Worm (Caenorhabditis elegans): ENCODE data around the gene snf-10.

Gene snf-10

DNA sequence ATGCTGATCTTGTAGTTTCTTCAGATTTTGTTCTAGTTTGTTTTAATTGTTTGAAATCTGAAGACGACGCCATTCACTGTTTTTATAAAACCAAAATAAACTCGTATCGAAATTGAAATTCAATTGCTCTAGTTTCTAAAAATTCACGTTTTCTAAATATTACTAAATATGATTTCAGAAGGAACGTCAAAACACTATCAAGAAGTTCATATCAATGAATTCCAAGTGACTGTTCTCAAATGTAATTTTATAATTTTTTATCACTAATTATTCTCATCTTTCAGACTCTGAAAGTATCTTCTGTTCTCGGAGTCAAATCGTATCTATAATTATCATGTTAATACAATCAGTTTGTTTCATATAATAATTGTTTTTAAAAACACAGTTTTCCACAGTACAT is at the start of gene snf-10:
snf-10 (minus strand) TSS at position 101 of the 400 bp plus-strand sequence.
- TF ChIP-seq alr-1 (tag; optimal IDR thresholded peaks at IDR 0.05) (no peak), mdl-1 (tag; optimal IDR thresholded peaks at IDR 0.05) (no peak), ama-1 (optimal IDR thresholded peaks at IDR 0.05) (no peak)

DNA sequence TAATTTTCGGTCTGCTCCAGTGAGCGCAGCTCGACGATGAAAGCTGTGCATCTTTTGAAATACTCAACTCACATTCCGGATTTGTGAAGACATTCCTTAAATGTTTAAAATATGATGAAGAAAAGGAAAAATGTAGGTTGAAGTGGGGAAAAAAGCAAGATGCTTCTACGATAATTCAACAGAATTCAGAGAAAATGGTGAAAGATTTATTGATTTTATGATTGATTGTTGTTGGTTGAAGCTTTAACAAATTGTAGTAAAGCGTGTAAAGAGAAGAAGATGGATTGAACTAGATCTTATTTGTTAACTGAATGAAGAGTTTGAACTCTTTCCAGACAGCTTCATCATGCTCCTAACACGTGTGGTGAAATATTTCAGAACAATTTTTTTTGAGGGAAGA is 49.4 kb upstream of the snf-10 start, which contains the start of gene ncx-5:
ncx-5 (minus strand) TSS at position 101 of the 400 bp plus-strand sequence.
- no peak for TF ChIP-seq nhr-12 (tag; optimal IDR thresholded peaks at IDR 0.05)

DNA sequence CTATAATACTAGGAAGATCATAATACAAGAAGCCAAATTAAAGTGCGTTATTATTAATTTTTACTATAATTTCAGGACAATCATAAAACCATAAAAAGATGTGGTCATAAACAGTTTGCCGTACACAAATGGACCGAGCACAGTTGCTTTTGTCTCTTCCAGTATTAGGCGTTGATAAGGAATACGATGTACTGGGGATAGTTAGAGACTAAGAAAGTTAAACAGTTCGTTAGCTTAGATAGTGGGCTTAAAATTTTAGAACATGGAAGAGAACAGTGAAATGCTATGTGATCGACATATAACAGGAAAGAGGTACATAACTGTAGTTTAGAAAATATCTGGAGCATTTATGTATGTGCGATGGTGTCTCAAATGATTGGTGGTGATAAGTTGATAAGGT is 44.8 kb upstream of the snf-10 start:
- TF ChIP-seq sem-4 (tag; optimal IDR thresholded peaks at IDR 0.05), result no peak
- TF ChIP-seq crh-2 (tag; optimal IDR thresholded peaks at IDR 0.05), result peak; percentile 5
- TF ChIP-seq ztf-11 (tag; optimal IDR thresholded peaks at IDR 0.05), result no peak
- TF ChIP-seq skn-1 (tag; optimal IDR thresholded peaks at IDR 0.05), result no peak
- TF ChIP-seq elt-3 (tag; optimal IDR thresholded peaks at IDR 0.05), result no peak
- no peak for TF ChIP-seq dmd-4 (tag; optimal IDR thresholded peaks at IDR 0.05)
- TF ChIP-seq nhr-6 (tag; optimal IDR thresholded peaks at IDR 0.05), result no peak
- TF ChIP-seq nhr-21 (tag; optimal IDR thresholded peaks at IDR 0.05), result no peak
- TF ChIP-seq lin-39 (tag; optimal IDR thresholded peaks at IDR 0.05), result no peak
- TF ChIP-seq fos-1 (tag; optimal IDR thresholded peaks at IDR 0.05), result peak; percentile 57
- TF ChIP-seq F13H6.1 (tag; optimal IDR thresholded peaks at IDR 0.05), result peak; percentile 7
- TF ChIP-seq mbf-1 (tag; optimal IDR thresholded peaks at IDR 0.05), result no peak

DNA sequence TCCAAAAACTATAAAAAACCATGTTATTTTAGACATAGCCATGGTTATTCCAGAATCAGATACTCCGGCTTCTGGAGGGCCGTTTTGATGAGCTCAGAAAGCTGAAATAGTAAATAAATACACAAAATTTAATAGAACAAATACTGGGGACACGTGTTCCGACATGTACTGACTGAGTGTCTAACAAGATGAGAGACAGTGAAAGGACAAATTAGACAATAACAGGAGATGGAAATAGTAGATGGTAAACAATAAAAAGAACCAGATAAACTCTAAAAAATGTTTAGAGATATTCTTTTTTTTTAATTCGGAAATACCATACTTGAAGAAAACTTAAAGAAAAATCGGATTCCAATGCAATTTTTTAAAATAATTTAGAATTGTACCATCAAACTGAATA is 44.0 kb upstream of the snf-10 start, which contains the start of gene Y32F6B.1:
Y32F6B.1 (minus strand) TSS at position 101 of the 400 bp plus-strand sequence.
- TF ChIP-seq peb-1 (tag; optimal IDR thresholded peaks at IDR 0.05) (no peak), ztf-4 (tag; optimal IDR thresholded peaks at IDR 0.05) (no peak), ZK546.5 (tag; optimal IDR thresholded peaks at IDR 0.05) (no peak), lsy-2 (tag; optimal IDR thresholded peaks at IDR 0.05) (no peak), ceh-82 (tag; optimal IDR thresholded peaks at IDR 0.05) (no peak), nhr-129 (tag; optimal IDR thresholded peaks at IDR 0.05) (no peak), nhr-77 (tag; optimal IDR thresholded peaks at IDR 0.05) (no peak), nhr-237 (tag; optimal IDR thresholded peaks at IDR 0.05) (no peak), lin-13 (GFP tag; optimal IDR thresholded peaks at IDR 0.05) (no peak), gmeb-1 (tag; optimal IDR thresholded peaks at IDR 0.05) (no peak), zag-1 (tag; optimal IDR thresholded peaks at IDR 0.05) (no peak), nhr-12 (tag; optimal IDR thresholded peaks at IDR 0.05) (no peak)

DNA sequence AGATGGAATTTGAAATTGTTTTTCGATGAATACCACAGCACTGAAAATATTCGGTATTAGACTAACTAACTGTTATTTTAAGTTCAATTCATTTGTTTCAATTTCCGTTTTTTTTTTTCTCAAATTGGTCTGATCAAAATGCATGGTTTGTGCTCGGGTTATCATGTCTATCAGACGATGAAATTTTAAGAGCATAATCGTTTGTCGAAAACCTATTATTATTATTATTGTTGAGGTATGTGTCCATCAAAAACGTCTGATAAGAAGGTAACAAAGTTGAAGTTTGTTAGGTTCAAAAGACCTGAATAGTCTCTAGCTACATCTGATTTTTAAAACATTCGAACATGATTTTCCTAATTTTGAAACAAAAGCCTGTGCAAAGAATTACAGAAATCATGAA is 43.4 kb upstream of the snf-10 start:
- TF ChIP-seq nhr-77 (tag; optimal IDR thresholded peaks at IDR 0.05) (no peak), sma-9 (GFP tag; optimal IDR thresholded peaks at IDR 0.05) (peak; percentile 34), sma-9 (tag; optimal IDR thresholded peaks at IDR 0.05) (no peak), R02D3.7 (tag; optimal IDR thresholded peaks at IDR 0.05) (no peak), crh-2 (tag; optimal IDR thresholded peaks at IDR 0.05) (no peak), fos-1 (tag; optimal IDR thresholded peaks at IDR 0.05) (peak; percentile 59)

DNA sequence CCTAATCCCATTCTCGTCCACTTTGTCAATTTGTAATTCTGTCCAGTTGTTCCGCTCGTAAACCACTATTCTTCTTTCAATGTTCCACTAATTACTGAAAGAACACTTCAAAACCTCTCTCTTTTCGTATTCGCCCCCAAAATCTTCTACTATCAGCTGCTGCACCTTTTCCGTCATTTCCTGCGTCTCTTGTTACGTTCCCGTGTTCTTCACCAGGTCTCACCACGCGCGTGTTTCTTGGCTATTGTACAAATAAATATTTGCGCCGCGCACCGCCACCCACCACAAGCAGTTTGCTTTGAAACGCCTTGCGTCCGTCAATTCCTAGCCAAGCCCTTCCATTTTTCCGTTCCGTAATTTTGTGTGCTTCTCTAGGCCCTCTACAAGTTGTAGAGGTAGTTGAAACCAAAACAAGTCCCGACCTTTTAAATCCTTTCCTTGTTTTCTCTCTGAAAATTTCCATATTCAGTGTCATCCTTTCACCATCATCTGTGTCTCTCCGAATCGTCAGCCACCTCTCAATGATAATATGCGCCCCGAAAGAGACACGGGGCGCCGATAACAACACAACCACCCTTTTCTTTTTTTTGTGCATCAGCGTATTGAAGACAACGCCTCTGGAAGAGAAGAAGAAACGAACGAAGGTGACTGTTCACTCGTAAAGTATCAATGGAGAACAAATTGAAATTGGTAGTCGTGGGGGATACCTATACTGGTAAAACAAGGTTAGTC is 37.6 kb upstream of the snf-10 start, which contains the start of the genes crp-1 and Y32F6B.9:
crp-1 (plus strand) TSS at position 468 of the 732 bp plus-strand sequence.
Y32F6B.9 (plus strand) TSS at position 603 of the 732 bp plus-strand sequence.
- TF ChIP-seq Y55F3AM.14 (GFP tag; optimal IDR thresholded peaks at IDR 0.05) (peak; percentile 32), zag-1 (tag; optimal IDR thresholded peaks at IDR 0.05) (no peak), elt-3 (tag; optimal IDR thresholded peaks at IDR 0.05) (no peak), nhr-23 (tag; optimal IDR thresholded peaks at IDR 0.05) (no peak), egl-27 (tag; optimal IDR thresholded peaks at IDR 0.05) (no peak), fos-1 (tag; optimal IDR thresholded peaks at IDR 0.05) (peak; percentile 58), blmp-1 (tag; optimal IDR thresholded peaks at IDR 0.05; ENCODE audit: insufficient read depth) (no peak), ztf-11 (tag; optimal IDR thresholded peaks at IDR 0.05) (no peak)
